Worm (Caenorhabditis elegans): ENCODE results near the gene col-99.

The col-99 gene

DNA sequence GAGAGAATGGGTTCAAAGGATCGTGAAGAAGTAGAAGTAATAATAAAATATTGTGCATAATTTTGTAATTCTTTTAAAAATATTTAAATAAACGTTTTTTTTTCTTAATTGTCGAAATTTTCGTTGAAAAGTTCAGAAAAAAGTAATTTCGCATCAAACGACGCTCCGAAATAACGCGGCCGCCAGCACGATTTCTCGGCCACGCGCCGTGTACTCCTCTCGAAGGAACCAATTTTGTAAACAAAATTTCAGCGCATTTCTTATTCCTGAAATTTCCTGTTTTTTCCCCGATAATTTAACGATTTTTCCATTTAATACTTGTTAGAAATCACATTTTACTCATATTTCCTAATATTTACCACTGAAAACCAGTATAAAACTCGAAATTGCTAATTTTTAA is 44.3 kb upstream of the col-99 start, which contains the start of gene Y38C1AA.12 (continued):
- TF ChIP-seq unc-39 (tag; optimal IDR thresholded peaks at IDR 0.05) (no peak), mbf-1 (tag; optimal IDR thresholded peaks at IDR 0.05) (no peak), nhr-10 (tag; optimal IDR thresholded peaks at IDR 0.05) (no peak), C34F6.9 (tag; optimal IDR thresholded peaks at IDR 0.05) (peak; percentile 84), nhr-12 (tag; optimal IDR thresholded peaks at IDR 0.05) (no peak), nhr-129 (tag; optimal IDR thresholded peaks at IDR 0.05) (peak; percentile 28)

- TF ChIP-seq unc-62 (GFP tag; optimal IDR thresholded peaks at IDR 0.05) = no peak
Observed at ce11 chrIV:189087-189486, 41.4 kb upstream of the col-99 start.

DNA sequence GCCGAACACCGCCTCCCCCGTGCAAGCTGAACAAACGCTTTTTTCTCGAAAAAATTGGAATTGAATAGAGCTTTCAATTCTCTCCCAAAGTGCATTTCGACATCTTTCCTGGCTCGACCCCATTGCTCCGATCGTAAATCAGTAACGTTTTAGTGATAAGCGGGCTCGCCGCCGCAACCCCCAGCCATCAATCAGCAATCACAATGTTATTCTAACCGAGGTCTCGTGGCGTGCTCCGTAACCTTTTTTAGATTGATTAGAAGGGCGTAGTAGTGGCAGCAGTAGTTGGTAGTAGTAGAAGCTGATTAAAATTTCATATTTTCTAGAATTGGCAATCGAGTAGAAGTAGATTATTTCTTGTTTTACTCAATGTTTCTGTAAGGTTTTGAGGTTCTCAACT is 39.6 kb upstream of the col-99 start:
- TF ChIP-seq blmp-1 (tag; optimal IDR thresholded peaks at IDR 0.05; ENCODE audit: insufficient read depth) (no peak), lin-11 (tag; optimal IDR thresholded peaks at IDR 0.05) (no peak), nhr-11 (tag; optimal IDR thresholded peaks at IDR 0.05) (no peak), alr-1 (tag; optimal IDR thresholded peaks at IDR 0.05) (no peak)

DNA sequence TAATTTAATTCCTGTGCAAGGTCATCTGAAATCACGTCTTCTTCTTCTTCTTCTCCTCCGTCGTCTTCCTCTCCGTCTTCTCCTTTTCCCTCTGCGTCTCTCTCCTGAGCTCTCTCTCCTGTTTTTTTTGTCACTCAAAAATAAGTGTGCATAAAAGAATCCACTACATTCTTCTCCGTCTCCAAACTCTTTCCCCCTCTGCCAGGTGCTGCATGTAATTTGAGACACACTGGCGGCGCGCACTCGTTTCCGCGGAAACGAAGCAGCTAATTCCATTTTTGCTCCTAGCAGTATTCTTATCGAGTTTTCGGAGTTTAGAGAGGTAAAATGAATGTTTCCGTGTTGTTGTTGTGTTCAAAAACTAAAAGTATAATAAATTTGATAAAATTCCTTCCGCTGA is 38.4 kb upstream of the col-99 start:
- TF ChIP-seq lin-13 (GFP tag; optimal IDR thresholded peaks at IDR 0.05) = no peak
- peak; percentile 11 for TF ChIP-seq unc-55 (GFP tag; optimal IDR thresholded peaks at IDR 0.05)
- TF ChIP-seq nhr-23 (tag; optimal IDR thresholded peaks at IDR 0.05) = no peak
- TF ChIP-seq C34F6.9 (tag; optimal IDR thresholded peaks at IDR 0.05) = peak; percentile 19
- no peak for TF ChIP-seq dmd-4 (tag; optimal IDR thresholded peaks at IDR 0.05)
- no peak for TF ChIP-seq aly-2 (tag; optimal IDR thresholded peaks at IDR 0.05)

ce11 chrIV:184184-184583 is 36.5 kb upstream of the col-99 start, which contains the start of gene pnc-1:
TSS of gene pnc-1 (plus strand) at chrIV:184484.
- no peak for TF ChIP-seq unc-62 (GFP tag; optimal IDR thresholded peaks at IDR 0.05)
- no peak for TF ChIP-seq gmeb-1 (tag; optimal IDR thresholded peaks at IDR 0.05)
- TF ChIP-seq ZK546.5 (tag; optimal IDR thresholded peaks at IDR 0.05) = no peak
- TF ChIP-seq mdl-1 (tag; optimal IDR thresholded peaks at IDR 0.05) = no peak
- no peak for TF ChIP-seq elt-3 (tag; optimal IDR thresholded peaks at IDR 0.05)
- no peak for TF ChIP-seq nhr-12 (tag; optimal IDR thresholded peaks at IDR 0.05)

- TF ChIP-seq nhr-23 (tag; optimal IDR thresholded peaks at IDR 0.05) (no peak), peb-1 (tag; optimal IDR thresholded peaks at IDR 0.05) (no peak), mdl-1 (tag; optimal IDR thresholded peaks at IDR 0.05) (no peak), sma-3 (GFP tag; optimal IDR thresholded peaks at IDR 0.05) (no peak), R02D3.7 (tag; optimal IDR thresholded peaks at IDR 0.05) (no peak), snpc-4 (tag; optimal IDR thresholded peaks at IDR 0.05) (no peak), lin-39 (tag; optimal IDR thresholded peaks at IDR 0.05) (no peak), ceh-82 (tag; optimal IDR thresholded peaks at IDR 0.05) (no peak), nhr-11 (tag; optimal IDR thresholded peaks at IDR 0.05) (no peak), lin-11 (tag; optimal IDR thresholded peaks at IDR 0.05) (no peak), unc-62 (GFP tag; optimal IDR thresholded peaks at IDR 0.05) (no peak), mab-5 (tag; optimal IDR thresholded peaks at IDR 0.05) (no peak), sma-9 (GFP tag; optimal IDR thresholded peaks at IDR 0.05) (no peak), sma-9 (tag; optimal IDR thresholded peaks at IDR 0.05) (no peak)
Observed at ce11 chrIV:183519-183918, 35.8 kb upstream of the col-99 start.

- TF ChIP-seq mdl-1 (tag; optimal IDR thresholded peaks at IDR 0.05) (no peak), lsy-2 (tag; optimal IDR thresholded peaks at IDR 0.05) (no peak), unc-55 (GFP tag; optimal IDR thresholded peaks at IDR 0.05) (no peak), fos-1 (tag; optimal IDR thresholded peaks at IDR 0.05) (no peak), elt-1 (tag; optimal IDR thresholded peaks at IDR 0.05) (no peak), nhr-11 (tag; optimal IDR thresholded peaks at IDR 0.05) (no peak), nhr-12 (tag; optimal IDR thresholded peaks at IDR 0.05) (no peak), ama-1 (optimal IDR thresholded peaks at IDR 0.05) (no peak), skn-1 (tag; optimal IDR thresholded peaks at IDR 0.05) (no peak), lin-11 (tag; optimal IDR thresholded peaks at IDR 0.05) (no peak), crh-2 (tag; optimal IDR thresholded peaks at IDR 0.05) (no peak), nhr-6 (tag; optimal IDR thresholded peaks at IDR 0.05) (no peak), nhr-21 (tag; optimal IDR thresholded peaks at IDR 0.05) (no peak), nhr-129 (tag; optimal IDR thresholded peaks at IDR 0.05) (no peak), ztf-4 (tag; optimal IDR thresholded peaks at IDR 0.05) (no peak)
Observed at ce11 chrIV:179700-180099, 32.0 kb upstream of the col-99 start.

Data from whole organism, L2 larva.